Fruit fly (Drosophila melanogaster) whole organism, embryonic: ENCODE measurements around the gene CG46309.

Experiments
- CG17359 ChIP-seq: fragments of 200-800 bp; sonication (Bioruptor generic); optimal IDR thresholded peaks from 3 replicates; lab custom pipeline; 2018; ENCODE audit warnings: missing biosample characterization, mild to moderate bottlenecking, missing genetic modification characterization, moderate library complexity
- CG3726 ChIP-seq: fragments of 200-800 bp; sonication (Bioruptor generic); IDR thresholded peaks from 3 replicates; pipeline ENCODE4, ENCODE4 v1.3.6; 2022; ENCODE audit warnings: missing biosample characterization, missing genetic modification characterization
- CG7271 ChIP-seq: fragments of 200-800 bp; sonication (Bioruptor generic); optimal IDR thresholded peaks from 2 replicates; lab custom pipeline; 2018; ENCODE audit warnings: missing biosample characterization, mild to moderate bottlenecking, missing genetic modification characterization, moderate library complexity
- scrt ChIP-seq: fragments of 200-800 bp; sonication (Bioruptor generic); optimal IDR thresholded peaks from 2 replicates; lab custom pipeline; 2018; ENCODE audit warnings: missing biosample characterization, mild to moderate bottlenecking, missing genetic modification characterization, moderate library complexity

CG46309 gene

dm6 chr2L:16198150-16198549 lies 53.4 kb downstream of the CG46309 start (continued):
- TF ChIP-seq scrt, result peak; percentile 96
- no peak for TF ChIP-seq CG3726 (GFP tag; lab: Robert Waterston, UW)
- TF ChIP-seq CG17359, result no peak
- TF ChIP-seq CG7271, result no peak
